Fruit fly (Drosophila melanogaster): Measurements from ENCODE around the gene CG5114.

Gene CG5114

DNA sequence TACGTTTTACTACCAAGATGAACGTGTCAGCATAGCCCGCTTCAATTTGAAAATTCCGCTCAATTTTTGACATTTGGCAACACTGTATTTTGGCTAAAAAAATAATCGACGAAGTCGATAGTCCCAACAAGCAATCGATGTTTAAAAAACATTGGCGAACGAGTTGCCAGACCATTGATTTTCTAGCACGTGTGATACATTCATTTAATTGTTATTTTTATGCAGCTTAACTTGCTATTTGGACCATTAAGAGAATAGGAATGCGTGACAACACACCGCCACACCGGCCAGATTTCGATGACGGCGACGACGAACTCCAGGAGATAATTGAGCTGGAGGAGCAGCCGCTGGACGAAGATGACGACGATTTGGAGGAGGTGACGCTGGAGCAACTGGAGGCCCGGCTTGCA lies at the start of gene CG5114 (continued):
- TF ChIP-seq HmgD (GFP tag; optimal IDR thresholded peaks at IDR 0.05) (peak; percentile 38), Side (GFP tag; optimal IDR thresholded peaks at IDR 0.05) (peak; percentile 9), Dfd (GFP tag; optimal IDR thresholded peaks at IDR 0.05) (no peak), sim (GFP tag; IDR thresholded peaks at IDR 0.05) (no peak), sna (GFP tag; IDR thresholded peaks at IDR 0.05; ENCODE audit: partially characterized antibody) (peak; percentile 86), Hr3 (GFP tag; optimal IDR thresholded peaks at IDR 0.05) (no peak), CG14014 (GFP tag; IDR thresholded peaks at IDR 0.05) (no peak), slbo (GFP tag; IDR thresholded peaks at IDR 0.05) (peak; percentile 50; the same call in 1 of the 2 replicates), ATbp (GFP tag; optimal IDR thresholded peaks at IDR 0.05) (no peak), CG34422 (GFP tag; IDR thresholded peaks at IDR 0.05) (peak; percentile 60; the same call in 2 of the 3 replicates), gt (GFP tag; IDR thresholded peaks at IDR 0.05) (no peak), CG13624 (GFP tag; optimal IDR thresholded peaks at IDR 0.05) (peak; percentile 74), CG17802 (tag; optimal IDR thresholded peaks at IDR 0.05) (no peak), CG10565 (GFP tag; optimal IDR thresholded peaks at IDR 0.05) (no peak), HLH3B (GFP tag; IDR thresholded peaks at IDR 0.05) (no peak), CG2120 (GFP tag; optimal IDR thresholded peaks at IDR 0.05) (peak; percentile 62), exex (tag; optimal IDR thresholded peaks at IDR 0.05) (peak; percentile 41), pum (GFP tag; optimal IDR thresholded peaks at IDR 0.05) (peak; percentile 11), E2f2 (GFP tag; IDR thresholded peaks at IDR 0.05) (peak; percentile 100), vnd (GFP tag; IDR thresholded peaks at IDR 0.05; ENCODE audit: partially characterized antibody) (peak; percentile 84), CG7556 (GFP tag; optimal IDR thresholded peaks at IDR 0.05) (peak; percentile 6), B-H1 (GFP tag; IDR thresholded peaks at IDR 0.05) (no peak), ac (GFP tag; optimal IDR thresholded peaks at IDR 0.05) (no peak), Dip3 (GFP tag; optimal IDR thresholded peaks at IDR 0.05) (no peak), Deaf1 (tag; optimal IDR thresholded peaks at IDR 0.05) (no peak), CG30431 (GFP tag; optimal IDR thresholded peaks at IDR 0.05) (no peak), CG31388 (GFP tag; optimal IDR thresholded peaks at IDR 0.05) (no peak), CrebB (tag; optimal IDR thresholded peaks at IDR 0.05) (peak; percentile 55), run (tag; optimal IDR thresholded peaks at IDR 0.05) (no peak), ham (GFP tag; IDR thresholded peaks at IDR 0.05) (no peak), CG2129 (GFP tag; IDR thresholded peaks at IDR 0.05; ENCODE audit: partially characterized antibody) (peak; percentile 81), Ravus (GFP tag; IDR thresholded peaks at IDR 0.05) (no peak), CG17328 (GFP tag; IDR thresholded peaks at IDR 0.05) (0 out of 2 replicates have a peak, but pooled peaks have one; percentile 24), CG16779 (GFP tag; IDR thresholded peaks at IDR 0.05) (no peak), Blimp-1 (GFP tag; optimal IDR thresholded peaks at IDR 0.05) (no peak), CG9609 (GFP tag; optimal IDR thresholded peaks at IDR 0.05) (peak; percentile 41), CG15479 (GFP tag; optimal IDR thresholded peaks at IDR 0.05) (no peak), HmgZ (tag; optimal IDR thresholded peaks at IDR 0.05) (peak; percentile 80), row (GFP tag; IDR thresholded peaks at IDR 0.05) (peak; percentile 55), cwo (GFP tag; optimal IDR thresholded peaks at IDR 0.05) (peak; percentile 96), gsb-n (tag; optimal IDR thresholded peaks at IDR 0.05) (peak; percentile 39), da (GFP tag; optimal IDR thresholded peaks at IDR 0.05) (no peak), CG12155 (GFP tag; optimal IDR thresholded peaks at IDR 0.05) (peak; percentile 33), CG18262 (tag; optimal IDR thresholded peaks at IDR 0.05) (peak; percentile 29), Rfx (GFP tag; IDR thresholded peaks at IDR 0.05) (peak; percentile 78), CG4360 (GFP tag; IDR thresholded peaks at IDR 0.05) (no peak), CG7357 (GFP tag; IDR thresholded peaks at IDR 0.05) (no peak), NK7.1 (GFP tag; optimal IDR thresholded peaks at IDR 0.05) (peak; percentile 4), yki (optimal IDR thresholded peaks at IDR 0.05) (no peak), CG10366 (GFP tag; IDR thresholded peaks at IDR 0.05) (no peak), CG12104 (GFP tag; optimal IDR thresholded peaks at IDR 0.05) (no peak), Drgx (GFP tag; IDR thresholded peaks at IDR 0.05) (no peak), Atf-2 (GFP tag; optimal IDR thresholded peaks at IDR 0.05) (peak; percentile 11)

Measured in whole organism, embryonic.